In genomic region chrIV:8608204-8608603, ce11 we compare ENCODE assay signal across 2 worm cellular contexts.
TF ChIP-seq lines count a peak whose summit lies in the region.

No protein-coding gene starts in this region.

TF ChIP-seq in whole organism, L2 larva, 48 proteins besides CTCF, POLR2A, EP300 and RAD21:
- TF ChIP-seq mab-5 (tag; optimal IDR thresholded peaks at IDR 0.05; lab: Kevin White, UChicago) (peak; percentile 17), elt-1 (tag; optimal IDR thresholded peaks at IDR 0.05; lab: Kevin White, UChicago) (no peak), unc-55 (GFP tag; optimal IDR thresholded peaks at IDR 0.05; lab: Kevin White, UChicago) (peak; percentile 68)

TF ChIP-seq in whole organism, L3 larva, 47 proteins besides CTCF, POLR2A, EP300 and RAD21:
- TF ChIP-seq elt-3 (tag; optimal IDR thresholded peaks at IDR 0.05; lab: Kevin White, UChicago) (no peak), nhr-11 (tag; optimal IDR thresholded peaks at IDR 0.05; lab: Kevin White, UChicago) (no peak), ceh-28 (tag; optimal IDR thresholded peaks at IDR 0.05; lab: Kevin White, UChicago) (no peak), ama-1 (optimal IDR thresholded peaks at IDR 0.05; lab: Kevin White, UChicago) (no peak), elt-1 (tag; optimal IDR thresholded peaks at IDR 0.05; lab: Kevin White, UChicago) (peak; percentile 63)

Comparison
In these comparisons a context has a peak if more than half of its experiments do, and no peak if none do; other contexts are left out.
1. Of the 25 proteins assayed by ChIP-seq in both whole organism, L2 larva and whole organism, L3 larva: peak only in whole organism, L2 larva: none; only in whole organism, L3 larva: elt-1; in both: none; in neither: 24.